Worm (Caenorhabditis elegans): ENCODE data around the gene Y46G5A.15.

Y46G5A.15 gene

DNA sequence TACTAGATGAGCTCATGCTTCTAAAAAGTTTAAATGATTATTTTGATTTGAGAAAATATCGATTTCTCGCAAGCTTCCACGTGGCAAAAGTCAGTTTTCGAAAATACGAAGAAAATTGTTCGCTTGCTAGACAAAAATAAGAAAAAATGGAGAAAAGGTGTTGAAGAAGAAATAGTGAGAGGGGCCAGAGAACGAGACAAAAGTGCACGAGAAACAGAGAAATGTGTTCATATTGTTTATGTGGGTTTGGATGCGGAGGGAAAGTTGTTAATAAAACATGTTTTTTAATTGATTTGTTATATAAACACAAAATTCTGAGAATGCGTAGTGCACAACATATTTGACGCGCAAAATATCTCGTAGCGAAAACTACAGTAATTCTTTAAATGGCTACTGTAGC is at the start of gene Y46G5A.15:
Gene Y46G5A.15 (minus strand): TSS at position 26 of the 400 bp plus-strand sequence.
- TF ChIP-seq ztf-23 (GFP tag; IDR thresholded peaks at IDR 0.05) = no peak
- TF ChIP-seq ref-1 (GFP tag; conservative IDR thresholded peaks at IDR 0.05) = no peak
- no peak for TF ChIP-seq tab-1 (GFP tag; IDR thresholded peaks at IDR 0.05)
- TF ChIP-seq ztf-29 (GFP tag; IDR thresholded peaks at IDR 0.05) = no peak
- no peak for TF ChIP-seq flt-1 (GFP tag; IDR thresholded peaks at IDR 0.05)
- no peak for TF ChIP-seq klf-2 (GFP tag; conservative IDR thresholded peaks at IDR 0.05)

DNA sequence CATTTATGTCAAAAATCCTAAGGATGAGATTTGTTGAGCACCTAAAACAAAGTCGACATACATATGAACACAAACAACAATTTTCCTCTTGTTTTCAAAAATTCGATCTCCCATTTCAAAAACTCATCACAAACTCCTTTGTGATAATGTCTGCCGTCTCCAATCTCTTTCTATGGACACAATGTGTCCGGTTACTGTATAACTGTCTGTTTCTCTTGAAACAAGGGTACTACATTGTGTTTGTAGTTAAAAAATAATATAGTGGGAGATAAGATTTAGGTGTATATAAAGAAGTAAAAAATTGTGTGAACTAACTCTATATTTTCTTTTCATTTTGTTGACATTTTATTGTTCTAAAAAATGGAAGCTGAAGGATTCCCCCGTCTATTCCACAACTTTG is 45.1 kb upstream of the Y46G5A.15 start, which contains the start of gene bcmo-1:
Gene bcmo-1 (plus strand): TSS at position 330 of the 400 bp plus-strand sequence.
- no peak for TF ChIP-seq ref-1 (GFP tag; conservative IDR thresholded peaks at IDR 0.05)
- TF ChIP-seq cog-1 (tag; optimal IDR thresholded peaks at IDR 0.05) = no peak
- no peak for TF ChIP-seq med-1 (GFP tag; optimal IDR thresholded peaks at IDR 0.05; ENCODE audit: insufficient read depth)
- TF ChIP-seq tab-1 (GFP tag; IDR thresholded peaks at IDR 0.05) = no peak
- no peak for TF ChIP-seq ztf-29 (GFP tag; IDR thresholded peaks at IDR 0.05)
- TF ChIP-seq T22C8.4 (GFP tag; IDR thresholded peaks at IDR 0.05) = no peak

DNA sequence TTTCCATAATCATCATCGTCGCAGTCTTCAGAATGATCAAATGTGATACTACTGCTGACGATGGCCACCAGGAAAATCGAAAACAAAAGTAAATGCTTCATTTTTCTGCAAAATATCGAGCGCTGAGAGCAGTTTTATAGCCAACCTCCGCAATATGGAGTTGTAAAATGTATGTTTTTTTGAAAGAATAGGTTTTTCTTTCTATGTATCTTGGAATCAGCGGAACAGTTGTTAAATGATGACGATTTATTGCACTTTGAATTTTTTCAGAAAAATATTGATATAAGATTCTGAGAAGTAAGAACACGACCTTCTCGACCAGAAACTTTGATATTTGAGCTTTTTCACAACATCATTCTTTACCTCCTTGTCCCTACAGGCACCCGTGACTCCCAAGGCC is 43.6 kb upstream of the Y46G5A.15 start, which contains the start of gene Y46G5A.23:
Gene Y46G5A.23 (minus strand): TSS at position 101 of the 400 bp plus-strand sequence.
- TF ChIP-seq ztf-23 (GFP tag; IDR thresholded peaks at IDR 0.05) (no peak), tab-1 (GFP tag; IDR thresholded peaks at IDR 0.05) (no peak), ref-1 (GFP tag; conservative IDR thresholded peaks at IDR 0.05) (no peak), cog-1 (tag; optimal IDR thresholded peaks at IDR 0.05) (no peak), flt-1 (GFP tag; IDR thresholded peaks at IDR 0.05) (no peak), T22C8.4 (GFP tag; IDR thresholded peaks at IDR 0.05) (no peak), med-1 (GFP tag; optimal IDR thresholded peaks at IDR 0.05; ENCODE audit: insufficient read depth) (no peak), ztf-29 (GFP tag; IDR thresholded peaks at IDR 0.05) (no peak), klf-2 (GFP tag; conservative IDR thresholded peaks at IDR 0.05) (no peak)

DNA sequence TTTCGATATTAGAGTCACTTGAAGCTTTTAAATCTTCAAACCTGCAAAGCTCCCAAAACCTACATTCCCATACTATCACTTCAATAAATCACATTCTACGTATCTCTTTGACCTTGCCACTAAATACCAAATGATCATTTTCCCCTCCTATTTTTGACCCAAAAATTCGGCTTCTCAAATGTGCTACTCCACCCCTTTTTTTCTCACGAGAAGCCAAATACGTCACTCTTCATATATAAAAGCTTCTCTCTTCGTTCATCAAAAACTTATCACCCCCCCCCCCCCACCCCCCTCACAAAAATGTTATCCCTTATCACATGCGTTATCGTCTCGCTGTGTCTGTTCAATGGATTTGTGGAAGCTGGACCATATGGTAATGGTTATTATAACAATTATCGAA is 41.5 kb upstream of the Y46G5A.15 start, which contains the start of gene Y46G5A.38:
Gene Y46G5A.38 (plus strand): TSS at position 301 of the 400 bp plus-strand sequence.
- TF ChIP-seq ztf-23 (GFP tag; IDR thresholded peaks at IDR 0.05) = no peak
- TF ChIP-seq ref-1 (GFP tag; conservative IDR thresholded peaks at IDR 0.05) = no peak
- TF ChIP-seq flt-1 (GFP tag; IDR thresholded peaks at IDR 0.05) = no peak
- TF ChIP-seq tab-1 (GFP tag; IDR thresholded peaks at IDR 0.05) = no peak
- TF ChIP-seq ztf-29 (GFP tag; IDR thresholded peaks at IDR 0.05) = no peak
- no peak for TF ChIP-seq med-1 (GFP tag; optimal IDR thresholded peaks at IDR 0.05; ENCODE audit: insufficient read depth)
- TF ChIP-seq klf-2 (GFP tag; conservative IDR thresholded peaks at IDR 0.05) = no peak
- TF ChIP-seq T22C8.4 (GFP tag; IDR thresholded peaks at IDR 0.05) = no peak
- no peak for TF ChIP-seq cog-1 (tag; optimal IDR thresholded peaks at IDR 0.05)

DNA sequence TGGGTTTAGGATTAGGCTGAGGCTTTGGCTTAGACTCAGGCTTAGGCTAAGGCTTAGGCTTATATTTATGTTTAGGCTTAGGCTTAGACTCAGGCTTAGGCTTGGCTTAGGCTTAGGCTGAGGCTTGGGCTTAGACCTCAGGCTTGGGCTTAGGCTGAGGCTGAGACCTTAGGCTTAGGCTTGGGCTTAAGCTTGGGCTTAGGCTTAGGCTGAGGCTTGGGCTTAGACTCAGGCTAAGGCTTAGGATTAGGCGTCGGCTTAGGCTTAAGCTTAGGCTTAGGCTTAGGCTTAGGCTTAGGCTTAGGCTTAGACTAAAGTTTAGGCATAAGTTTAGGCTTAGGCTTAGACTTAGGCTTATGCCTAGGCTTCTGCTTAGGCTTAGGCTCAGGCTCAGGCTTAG is 39.2 kb upstream of the Y46G5A.15 start:
- TF ChIP-seq tab-1 (GFP tag; IDR thresholded peaks at IDR 0.05) (no peak), ztf-29 (GFP tag; IDR thresholded peaks at IDR 0.05) (peak; percentile 42; the same call in 1 of the 2 replicates)

DNA sequence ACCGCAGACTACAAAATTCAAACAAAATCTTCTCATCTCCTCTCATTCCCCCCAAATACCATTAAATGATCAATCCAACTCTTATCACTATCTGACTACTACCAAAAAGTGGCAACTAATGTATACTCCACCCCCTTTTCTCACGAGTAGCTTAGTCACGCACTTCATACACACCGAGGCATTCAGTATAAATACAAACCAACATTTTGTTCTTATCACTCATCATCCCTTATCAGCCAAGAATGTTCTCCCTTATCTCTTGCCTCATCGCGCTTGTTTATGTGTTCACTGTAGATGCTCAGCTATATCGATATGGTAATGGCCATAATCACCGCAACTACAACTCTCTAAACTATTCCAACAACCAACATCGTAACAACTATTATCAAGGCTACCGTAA is 38.2 kb upstream of the Y46G5A.15 start, which contains the start of gene Y46G5A.36:
Gene Y46G5A.36 (plus strand): TSS at position 243 of the 400 bp plus-strand sequence.
- no peak for TF ChIP-seq ztf-23 (GFP tag; IDR thresholded peaks at IDR 0.05)
- TF ChIP-seq ztf-29 (GFP tag; IDR thresholded peaks at IDR 0.05) = no peak
- TF ChIP-seq T22C8.4 (GFP tag; IDR thresholded peaks at IDR 0.05) = no peak
- no peak for TF ChIP-seq klf-2 (GFP tag; conservative IDR thresholded peaks at IDR 0.05)
- TF ChIP-seq med-1 (GFP tag; optimal IDR thresholded peaks at IDR 0.05; ENCODE audit: insufficient read depth) = no peak
- no peak for TF ChIP-seq flt-1 (GFP tag; IDR thresholded peaks at IDR 0.05)
- no peak for TF ChIP-seq cog-1 (tag; optimal IDR thresholded peaks at IDR 0.05)
- no peak for TF ChIP-seq ref-1 (GFP tag; conservative IDR thresholded peaks at IDR 0.05)
- no peak for TF ChIP-seq tab-1 (GFP tag; IDR thresholded peaks at IDR 0.05)

DNA sequence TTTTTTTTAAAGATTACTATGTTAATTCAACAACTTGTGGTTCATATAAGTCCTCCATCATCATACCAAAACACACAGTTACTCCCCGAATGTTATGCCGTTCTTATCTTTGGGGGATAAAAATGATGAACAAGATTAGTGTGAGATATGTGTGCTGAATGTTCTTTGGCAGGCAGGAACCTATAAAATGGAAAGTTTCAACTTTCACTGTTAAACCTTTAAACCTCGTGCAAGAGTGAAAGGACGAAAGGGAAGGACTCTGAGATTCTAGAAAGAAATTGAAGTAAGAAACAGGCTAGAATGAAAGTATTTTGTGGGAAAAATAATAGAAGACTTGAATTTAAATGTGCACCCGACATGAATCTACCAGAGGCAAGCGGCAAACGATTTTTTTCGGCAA is 34.8 kb upstream of the Y46G5A.15 start:
- TF ChIP-seq klf-2 (GFP tag; conservative IDR thresholded peaks at IDR 0.05) = no peak
- no peak for TF ChIP-seq cog-1 (tag; optimal IDR thresholded peaks at IDR 0.05)
- no peak for TF ChIP-seq ref-1 (GFP tag; conservative IDR thresholded peaks at IDR 0.05)
- TF ChIP-seq ztf-29 (GFP tag; IDR thresholded peaks at IDR 0.05) = no peak
- no peak for TF ChIP-seq T22C8.4 (GFP tag; IDR thresholded peaks at IDR 0.05)
- no peak for TF ChIP-seq tab-1 (GFP tag; IDR thresholded peaks at IDR 0.05)
- no peak for TF ChIP-seq ztf-23 (GFP tag; IDR thresholded peaks at IDR 0.05)
- no peak for TF ChIP-seq med-1 (GFP tag; optimal IDR thresholded peaks at IDR 0.05; ENCODE audit: insufficient read depth)
- TF ChIP-seq flt-1 (GFP tag; IDR thresholded peaks at IDR 0.05) = no peak

DNA sequence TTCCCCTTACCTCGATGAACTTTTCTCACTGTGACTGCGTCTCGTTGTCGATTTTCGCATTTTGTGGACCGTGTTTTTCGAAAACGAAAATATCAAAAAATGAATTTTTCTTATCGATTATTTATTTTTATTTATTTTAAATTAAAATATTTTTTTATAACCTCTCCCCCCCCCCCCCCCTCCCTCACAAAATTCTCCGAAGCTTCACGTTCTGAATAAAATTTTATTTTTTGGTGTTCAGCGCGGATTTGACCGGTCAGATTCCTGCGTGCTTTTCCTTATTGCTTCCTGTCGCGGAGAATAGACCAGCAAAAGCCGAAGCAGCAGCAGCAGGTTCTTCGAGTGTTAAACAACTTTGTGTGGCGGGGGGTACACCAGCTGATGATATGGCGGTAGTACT is 33.3 kb upstream of the Y46G5A.15 start, which contains the start of gene Y46G5A.22:
Gene Y46G5A.22 (minus strand): TSS at position 101 of the 400 bp plus-strand sequence.
- TF ChIP-seq tab-1 (GFP tag; IDR thresholded peaks at IDR 0.05) = no peak
- TF ChIP-seq T22C8.4 (GFP tag; IDR thresholded peaks at IDR 0.05) = no peak
- TF ChIP-seq klf-2 (GFP tag; conservative IDR thresholded peaks at IDR 0.05) = no peak
- no peak for TF ChIP-seq flt-1 (GFP tag; IDR thresholded peaks at IDR 0.05)
- TF ChIP-seq ztf-23 (GFP tag; IDR thresholded peaks at IDR 0.05) = no peak
- TF ChIP-seq med-1 (GFP tag; optimal IDR thresholded peaks at IDR 0.05; ENCODE audit: insufficient read depth) = no peak
- TF ChIP-seq ref-1 (GFP tag; conservative IDR thresholded peaks at IDR 0.05) = no peak
- no peak for TF ChIP-seq cog-1 (tag; optimal IDR thresholded peaks at IDR 0.05)
- no peak for TF ChIP-seq ztf-29 (GFP tag; IDR thresholded peaks at IDR 0.05)

DNA sequence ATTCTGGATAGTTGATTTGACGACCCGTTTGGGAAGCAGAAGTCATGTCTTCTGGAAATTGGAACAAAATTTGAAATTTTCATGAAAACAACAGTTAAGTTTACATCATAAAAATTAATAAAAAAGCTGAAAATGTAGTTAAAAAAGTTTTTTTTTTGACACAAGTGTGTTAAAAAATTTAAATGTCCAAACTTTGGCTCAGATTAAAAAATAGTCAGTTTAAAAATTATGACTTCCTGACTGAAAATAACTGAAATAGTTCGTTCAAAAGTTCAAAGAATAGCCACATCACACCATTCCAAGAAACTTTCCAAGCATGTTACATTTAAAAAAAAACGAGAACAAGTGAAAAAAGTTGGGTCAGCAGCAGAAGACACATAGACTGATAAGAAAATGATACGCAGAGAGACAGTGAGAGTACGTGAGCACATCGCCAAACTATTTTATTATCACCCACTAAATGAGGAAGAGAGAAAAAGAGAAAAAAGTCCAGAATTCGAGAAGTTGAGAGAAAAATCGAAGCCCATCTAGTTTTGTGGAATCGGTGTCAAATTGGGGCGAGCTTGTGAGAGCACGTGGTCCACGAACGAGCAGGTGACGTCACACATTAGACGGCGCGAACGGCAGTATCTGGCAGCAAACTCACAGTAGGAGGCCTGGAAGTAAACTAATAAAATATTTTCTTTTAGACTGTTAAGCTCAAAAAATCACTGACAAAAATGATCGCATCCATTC is 31.4 kb upstream of the Y46G5A.15 start, which contains the start of gene acl-7:
Gene acl-7 (minus strand): TSS at position 51 of the 735 bp plus-strand sequence.
- TF ChIP-seq klf-2 (GFP tag; conservative IDR thresholded peaks at IDR 0.05) (no peak), T22C8.4 (GFP tag; IDR thresholded peaks at IDR 0.05) (no peak), ref-1 (GFP tag; conservative IDR thresholded peaks at IDR 0.05) (no peak), cog-1 (tag; optimal IDR thresholded peaks at IDR 0.05) (no peak), ztf-23 (GFP tag; IDR thresholded peaks at IDR 0.05) (no peak), ztf-29 (GFP tag; IDR thresholded peaks at IDR 0.05) (no peak), flt-1 (GFP tag; IDR thresholded peaks at IDR 0.05) (no peak), med-1 (GFP tag; optimal IDR thresholded peaks at IDR 0.05; ENCODE audit: insufficient read depth) (no peak), tab-1 (GFP tag; IDR thresholded peaks at IDR 0.05) (no peak)
